Worm (Caenorhabditis elegans) whole organism, mixed stage, embryonic: ENCODE measurements around the gene T08B6.1.

Experiments used
- bed-3 ChIP-seq: fragments of 200-800 bp; sonication (Bioruptor generic); optimal IDR thresholded peaks from 3 replicates; lab custom pipeline; 2018; ENCODE audit warnings: mild to moderate bottlenecking, missing genetic modification characterization, moderate library complexity, missing compliant biosample characterization
- ceh-39 ChIP-seq: fragments of 150-350 bp; optimal IDR thresholded peaks from 2 replicates; lab custom pipeline; 2014; ENCODE audit warnings: missing biosample characterization, missing genetic modification characterization
- ces-1 ChIP-seq: fragments of 150-350 bp; optimal IDR thresholded peaks from 2 replicates; lab custom pipeline; 2014; ENCODE audit warnings: missing biosample characterization, missing genetic modification reagents, missing genetic modification characterization
- cnd-1 ChIP-seq: fragments of 200-800 bp; sonication (Bioruptor generic); optimal IDR thresholded peaks from 2 replicates; lab custom pipeline; 2018; ENCODE audit warnings: mild to moderate bottlenecking, missing genetic modification characterization, missing compliant biosample characterization
- elt-1 ChIP-seq: sonication (generic microtip); optimal IDR thresholded peaks from 2 replicates; lab custom pipeline; 2017; ENCODE audit warnings: missing genetic modification characterization, mild to moderate bottlenecking, missing compliant biosample characterization, antibody characterized with exemption, moderate library complexity, borderline replicate concordance; ENCODE audit not compliant: insufficient read depth
- lsy-2 ChIP-seq: fragments of 150-350 bp; optimal IDR thresholded peaks from 2 replicates; lab custom pipeline; 2014; ENCODE audit warnings: missing biosample characterization, missing genetic modification characterization
- nhr-12 ChIP-seq: fragments of 150-350 bp; optimal IDR thresholded peaks from 2 replicates; lab custom pipeline; 2014; ENCODE audit warnings: missing biosample characterization, missing genetic modification characterization
- nhr-237 ChIP-seq: fragments of 150-350 bp; optimal IDR thresholded peaks from 2 replicates; lab custom pipeline; 2014; ENCODE audit warnings: missing biosample characterization, missing genetic modification characterization
- nhr-76 ChIP-seq: sonication (generic microtip); optimal IDR thresholded peaks from 2 replicates; lab custom pipeline; 2017; ENCODE audit warnings: missing biosample characterization, missing genetic modification characterization
- pha-4 ChIP-seq: fragments of 150-350 bp; optimal IDR thresholded peaks from 2 replicates; lab custom pipeline; 2018; ENCODE audit warnings: missing biosample characterization, missing genetic modification reagents, missing genetic modification characterization
- snpc-4 ChIP-seq: fragments of 150-350 bp; optimal IDR thresholded peaks from 2 replicates; lab custom pipeline; 2014; ENCODE audit warnings: missing biosample characterization, missing genetic modification characterization
- unc-39 ChIP-seq: fragments of 150-350 bp; optimal IDR thresholded peaks from 2 replicates; lab custom pipeline; 2014; ENCODE audit warnings: missing biosample characterization, missing genetic modification characterization

DNA sequence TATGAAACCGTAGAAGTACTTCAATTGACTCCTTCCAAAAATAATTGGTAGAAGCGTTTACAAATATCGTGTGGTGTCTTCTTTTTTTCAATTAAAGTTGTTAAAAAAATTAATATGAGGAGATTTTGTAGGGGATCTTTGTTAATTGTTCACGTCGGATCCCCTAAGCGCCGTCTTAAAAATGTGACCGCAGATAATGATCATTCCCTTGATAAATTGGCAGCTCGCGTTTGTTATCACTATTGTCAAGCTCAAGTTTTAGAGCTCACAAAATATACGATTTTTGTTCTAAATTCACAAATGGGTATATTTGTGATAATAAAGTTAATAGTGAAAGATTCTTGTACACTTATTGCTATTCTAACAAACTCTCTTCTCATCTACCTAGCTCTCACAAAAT lies 21.9 kb upstream of the T08B6.1 start, which contains the start of gene str-159:
- TF ChIP-seq pha-4 (tag; lab: Kevin White, UChicago) (no peak), nhr-12 (tag; lab: Kevin White, UChicago) (no peak), nhr-76 (no peak), ces-1 (GFP tag; lab: Kevin White, UChicago) (no peak), snpc-4 (tag; lab: Kevin White, UChicago) (no peak), ceh-39 (tag; lab: Kevin White, UChicago) (no peak), lsy-2 (tag; lab: Kevin White, UChicago) (no peak), elt-1 (tag; lab: Kevin White, UChicago) (no peak), unc-39 (tag; lab: Kevin White, UChicago) (no peak), nhr-237 (tag; lab: Kevin White, UChicago) (no peak), cnd-1 (tag; lab: Kevin White, UChicago) (no peak), bed-3 (GFP tag; lab: Kevin White, UChicago) (no peak)
